Worm (Caenorhabditis elegans): ENCODE results near the gene R07E4.5.

DNA sequence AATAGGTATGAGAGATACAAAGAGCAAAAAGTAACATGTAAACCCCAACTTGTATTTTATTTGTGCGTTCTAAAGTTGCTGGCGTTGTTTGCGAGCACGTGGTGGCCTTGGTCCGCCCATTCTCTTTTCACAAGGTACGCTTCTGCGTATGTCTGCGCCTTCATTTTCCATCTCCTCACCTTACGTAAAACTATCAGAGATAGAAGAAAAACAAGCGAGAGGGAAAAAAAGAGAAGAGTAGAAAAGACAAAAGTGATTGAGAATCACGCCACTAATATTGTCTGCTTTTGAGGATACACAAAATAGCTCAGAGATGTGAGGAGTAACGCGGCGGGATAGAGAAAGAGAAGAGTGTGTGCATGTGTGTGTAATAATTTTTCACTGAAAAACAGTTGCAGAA lies 10.8 kb downstream of the R07E4.5 start:
- TF ChIP-seq lin-15B (tag; optimal IDR thresholded peaks at IDR 0.05) (no peak), ceh-9 (tag; optimal IDR thresholded peaks at IDR 0.05) (no peak), nhr-28 (tag; optimal IDR thresholded peaks at IDR 0.05) (no peak), mml-1 (tag; optimal IDR thresholded peaks at IDR 0.05) (no peak), R02D3.7 (tag; optimal IDR thresholded peaks at IDR 0.05) (no peak), unc-62 (GFP tag; optimal IDR thresholded peaks at IDR 0.05) (no peak), pha-4 (tag; optimal IDR thresholded peaks at IDR 0.05) (peak; percentile 61)
